Worm (Caenorhabditis elegans) whole organism, dauer: ENCODE measurements around the gene frpr-2.

Experiments used
- unc-62 ChIP-seq: sonication (generic microtip); optimal IDR thresholded peaks from 2 replicates; lab custom pipeline; 2017; ENCODE audit warnings: missing biosample characterization, missing genetic modification reagents, missing genetic modification characterization

The frpr-2 gene

ce11 chrX:12965163-12965562 lies at the start of gene frpr-2:
TSS of gene frpr-2 (plus strand) at chrX:12965463.
- TF ChIP-seq unc-62 (GFP tag; lab: Kevin White, UChicago), result no peak

- no peak for TF ChIP-seq unc-62 (GFP tag; lab: Kevin White, UChicago)
Measured at ce11 chrX:12915693-12916092, 49.6 kb upstream of the frpr-2 start.

ce11 chrX:12916418-12916817 lies 48.8 kb upstream of the frpr-2 start:
- TF ChIP-seq unc-62 (GFP tag; lab: Kevin White, UChicago), result no peak

- no peak for TF ChIP-seq unc-62 (GFP tag; lab: Kevin White, UChicago)
Measured at ce11 chrX:12918454-12918853, 46.8 kb upstream of the frpr-2 start.

- no peak for TF ChIP-seq unc-62 (GFP tag; lab: Kevin White, UChicago)
Measured at ce11 chrX:12926998-12927397, 38.3 kb upstream of the frpr-2 start.

ce11 chrX:12928753-12929152 lies 36.5 kb upstream of the frpr-2 start:
- TF ChIP-seq unc-62 (GFP tag; lab: Kevin White, UChicago), result no peak

- no peak for TF ChIP-seq unc-62 (GFP tag; lab: Kevin White, UChicago)
Measured at ce11 chrX:12929961-12930360, 35.3 kb upstream of the frpr-2 start, which contains the start of gene C34E7.3. TSS of gene C34E7.3 (plus strand) at chrX:12930261.

ce11 chrX:12934768-12935167 lies 30.5 kb upstream of the frpr-2 start, which contains the start of gene gmap-1:
TSS of gene gmap-1 (minus strand) at chrX:12934978.
- no peak for TF ChIP-seq unc-62 (GFP tag; lab: Kevin White, UChicago)

- TF ChIP-seq unc-62 (GFP tag; lab: Kevin White, UChicago), result no peak
Measured at ce11 chrX:12935694-12936093, 29.6 kb upstream of the frpr-2 start.

- TF ChIP-seq unc-62 (GFP tag; lab: Kevin White, UChicago), result no peak
Measured at ce11 chrX:12937521-12937920, 27.7 kb upstream of the frpr-2 start.

ce11 chrX:12940811-12941210 lies 24.5 kb upstream of the frpr-2 start, which contains the start of gene gmap-3:
TSS of gene gmap-3 (minus strand) at chrX:12940958.
- no peak for TF ChIP-seq unc-62 (GFP tag; lab: Kevin White, UChicago)

- TF ChIP-seq unc-62 (GFP tag; lab: Kevin White, UChicago), result no peak
Measured at ce11 chrX:12942296-12942695, 23.0 kb upstream of the frpr-2 start.

- no peak for TF ChIP-seq unc-62 (GFP tag; lab: Kevin White, UChicago)
Measured at ce11 chrX:12943166-12943565, 22.1 kb upstream of the frpr-2 start, which contains the start of gene gmap-2. TSS of gene gmap-2 (minus strand) at chrX:12943266.

ce11 chrX:12944661-12945060 lies 20.6 kb upstream of the frpr-2 start:
- TF ChIP-seq unc-62 (GFP tag; lab: Kevin White, UChicago), result no peak

ce11 chrX:12946533-12946932 lies 18.7 kb upstream of the frpr-2 start, which contains the start of gene C05E7.3:
TSS of gene C05E7.3 (minus strand) at chrX:12946633.
- no peak for TF ChIP-seq unc-62 (GFP tag; lab: Kevin White, UChicago)

ce11 chrX:12951175-12951574 lies 14.1 kb upstream of the frpr-2 start:
- TF ChIP-seq unc-62 (GFP tag; lab: Kevin White, UChicago), result no peak

- TF ChIP-seq unc-62 (GFP tag; lab: Kevin White, UChicago), result no peak
Measured at ce11 chrX:12958897-12959296, 6.4 kb upstream of the frpr-2 start.
